Worm (Caenorhabditis elegans): ENCODE data around the gene gly-3.

DNA sequence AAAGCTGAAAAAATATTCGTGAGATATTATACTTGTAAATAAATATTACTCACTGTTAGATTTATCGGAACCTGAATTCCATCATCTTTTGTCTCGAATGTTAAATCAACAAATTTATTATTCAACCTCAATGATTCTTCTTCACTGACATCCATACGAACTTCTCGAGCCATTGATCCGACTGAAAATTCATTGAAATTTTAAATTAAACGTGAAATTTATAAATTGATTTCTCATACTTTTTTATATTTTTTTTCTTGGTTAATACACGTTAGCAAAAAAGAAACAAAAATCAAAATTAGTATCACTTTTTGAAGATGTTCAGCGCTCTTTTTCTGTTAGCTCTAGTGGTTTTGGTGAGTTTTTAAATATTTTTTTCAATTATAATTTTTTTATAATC lies 2.3 kb upstream of the gly-3 start, which contains the start of gene C29E4.14:
- TF ChIP-seq snpc-4 (tag; optimal IDR thresholded peaks at IDR 0.05) (no peak), nhr-77 (tag; optimal IDR thresholded peaks at IDR 0.05) (no peak), unc-39 (tag; optimal IDR thresholded peaks at IDR 0.05) (no peak), fos-1 (tag; optimal IDR thresholded peaks at IDR 0.05) (no peak)
